Worm (Caenorhabditis elegans): ENCODE results near the gene dmd-5.

ce11 chrII:5751353-5751752 is 22.7 kb downstream of the dmd-5 start:
- no peak for TF ChIP-seq tab-1 (GFP tag; IDR thresholded peaks at IDR 0.05)
- TF ChIP-seq ztf-29 (GFP tag; IDR thresholded peaks at IDR 0.05), result no peak
- TF ChIP-seq klf-2 (GFP tag; conservative IDR thresholded peaks at IDR 0.05), result no peak
- TF ChIP-seq flt-1 (GFP tag; IDR thresholded peaks at IDR 0.05), result no peak
- no peak for TF ChIP-seq cog-1 (tag; optimal IDR thresholded peaks at IDR 0.05)

Measured in whole organism, midembryonic.